Fruit fly (Drosophila melanogaster) S2 (cell line): Measurements from ENCODE around the gene CG46464.

Experiments used
- CG8478 ChIP-seq: fragments of >200 bp; optimal IDR thresholded peaks from 2 replicates; lab custom pipeline; 2018
- CTCF ChIP-seq, 2 experiments: fragments of >200 bp; optimal IDR thresholded peaks; 2 replicates each; lab custom pipeline; 2018

Gene CG46464

dm6 chrX:17443880-17444279 is at the start of gene CG46464, which contains the start of gene CG12994:
CG46464 (minus strand) TSS chrX:17443994.
CG12994 (minus strand) TSS chrX:17443994.
- TF ChIP-seq CG8478 (no peak), CTCF (optimal IDR thresholded peaks at IDR 0.05; lab: Kevin White, UChicago) (no peak)

DNA sequence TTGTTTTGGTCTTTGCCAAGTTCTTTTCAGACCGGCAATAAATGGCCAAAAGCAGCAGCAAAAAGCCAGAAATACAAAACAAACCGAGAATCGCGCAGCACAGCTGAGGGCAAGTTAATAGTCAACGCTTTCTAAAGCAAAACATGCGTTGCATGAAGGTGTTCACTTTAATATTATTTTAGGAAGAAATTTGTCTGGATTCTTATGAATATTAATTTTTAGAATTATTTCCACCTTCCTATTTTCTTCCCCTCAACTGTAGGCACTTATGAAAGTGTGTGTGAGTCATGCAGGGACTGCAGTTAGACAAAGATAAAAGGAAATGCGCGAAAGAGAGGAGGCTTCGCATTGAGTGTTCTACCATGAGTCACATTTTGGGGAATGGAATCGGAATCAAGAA is 47.4 kb upstream of the CG46464 start:
- TF ChIP-seq CTCF (optimal IDR thresholded peaks at IDR 0.05; lab: Kevin White, UChicago) (no peak), CG8478 (no peak)

DNA sequence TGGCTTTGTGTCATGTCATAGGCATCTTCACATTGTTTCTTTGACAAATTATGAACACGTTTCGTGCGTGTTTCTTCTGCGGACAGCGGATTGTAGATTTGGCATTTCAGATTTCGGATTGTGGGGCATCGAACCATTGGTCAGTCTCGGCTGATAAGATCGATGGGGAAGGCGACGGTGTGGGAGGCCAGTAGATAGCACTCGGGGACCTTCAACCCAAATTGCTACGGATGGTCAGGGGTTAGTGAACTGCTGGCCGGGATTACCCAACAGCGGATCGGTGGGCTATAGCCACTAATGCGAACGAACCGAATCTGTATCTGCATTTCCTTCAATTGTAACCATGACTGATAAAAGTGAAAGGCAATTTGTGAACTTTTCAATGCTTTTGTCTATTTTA is 46.7 kb upstream of the CG46464 start:
- no peak for TF ChIP-seq CTCF (optimal IDR thresholded peaks at IDR 0.05; lab: Kevin White, UChicago)
- no peak for TF ChIP-seq CG8478

- TF ChIP-seq CTCF (optimal IDR thresholded peaks at IDR 0.05; lab: Kevin White, UChicago) = no peak
- no peak for TF ChIP-seq CG8478
Observed at dm6 chrX:17489853-17490252, 46.1 kb upstream of the CG46464 start.

dm6 chrX:17488422-17488821 is 44.6 kb upstream of the CG46464 start:
- no peak for TF ChIP-seq CTCF (optimal IDR thresholded peaks at IDR 0.05; lab: Kevin White, UChicago)

dm6 chrX:17485293-17486056 is 41.7 kb upstream of the CG46464 start:
- TF ChIP-seq CTCF (optimal IDR thresholded peaks at IDR 0.05; lab: Kevin White, UChicago) (no peak), CG8478 (no peak)

- TF ChIP-seq CTCF (optimal IDR thresholded peaks at IDR 0.05; lab: Kevin White, UChicago) = no peak
Observed at dm6 chrX:17484152-17484807, 40.5 kb upstream of the CG46464 start.

- TF ChIP-seq CG8478 (no peak), CTCF (optimal IDR thresholded peaks at IDR 0.05; lab: Kevin White, UChicago) (no peak)
Observed at dm6 chrX:17482808-17483207, 39.0 kb upstream of the CG46464 start.

DNA sequence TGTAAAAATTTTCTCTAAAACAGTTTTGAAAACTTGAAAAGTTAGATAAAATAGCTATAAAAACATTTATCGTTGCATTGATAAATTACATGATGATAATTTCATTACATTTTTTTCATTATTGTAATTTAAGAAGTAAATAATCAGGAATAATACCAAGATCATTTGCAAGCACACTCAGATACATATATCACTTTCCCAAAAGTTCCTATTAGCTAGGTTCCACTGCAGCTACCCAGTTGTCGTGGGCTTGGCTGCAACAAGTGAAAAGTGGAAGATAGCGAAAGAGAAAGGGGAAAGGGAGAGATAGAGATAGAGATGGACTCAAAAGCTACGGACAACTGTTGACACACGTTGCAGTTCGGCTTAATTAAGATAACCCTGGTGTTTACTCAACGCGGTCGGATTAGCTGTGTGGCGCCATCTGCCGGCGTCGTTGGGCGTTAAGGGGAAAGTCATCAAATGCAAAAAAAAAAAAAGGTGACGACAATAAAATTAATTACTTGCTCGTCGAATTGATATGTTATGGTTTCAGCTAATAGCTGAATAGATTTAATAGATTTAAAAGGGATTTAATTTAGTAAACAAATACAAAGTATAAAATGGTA is 38.0 kb upstream of the CG46464 start:
- TF ChIP-seq CTCF (optimal IDR thresholded peaks at IDR 0.05; lab: Kevin White, UChicago) (peak; percentile 72 to 73), CG8478 (no peak)

dm6 chrX:17478383-17478782 is 34.6 kb upstream of the CG46464 start:
- TF ChIP-seq CTCF (optimal IDR thresholded peaks at IDR 0.05; lab: Kevin White, UChicago) = no peak
- TF ChIP-seq CG8478 = no peak

dm6 chrX:17476999-17477398 is 33.2 kb upstream of the CG46464 start:
- no peak for TF ChIP-seq CG8478
- no peak for TF ChIP-seq CTCF (optimal IDR thresholded peaks at IDR 0.05; lab: Kevin White, UChicago)

- TF ChIP-seq CTCF (optimal IDR thresholded peaks at IDR 0.05; lab: Kevin White, UChicago) (no peak), CG8478 (no peak)
Observed at dm6 chrX:17473879-17474278, 30.1 kb upstream of the CG46464 start.

- TF ChIP-seq CG8478 (no peak), CTCF (optimal IDR thresholded peaks at IDR 0.05; lab: Kevin White, UChicago) (no peak)
Observed at dm6 chrX:17472930-17473668, 29.3 kb upstream of the CG46464 start.

DNA sequence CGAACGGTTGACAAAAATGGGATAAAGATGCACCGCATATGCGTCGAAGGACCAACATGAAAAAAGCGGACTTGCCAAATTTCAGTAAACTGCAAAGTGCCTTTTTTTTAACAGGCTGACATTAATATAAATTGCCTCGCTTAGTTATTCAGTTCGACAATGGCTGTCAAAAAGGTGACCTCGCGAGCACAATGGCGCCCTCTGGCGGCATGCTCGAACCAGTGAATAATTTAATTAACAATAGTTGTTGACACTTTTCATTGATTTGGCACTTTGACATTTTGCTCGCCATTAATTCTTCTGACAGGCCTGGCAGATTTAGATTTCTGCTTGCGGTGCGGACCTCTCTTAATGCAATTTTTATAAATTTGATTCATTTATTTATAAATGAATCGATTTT is 28.7 kb upstream of the CG46464 start:
- peak; percentile 61 to 75 for TF ChIP-seq CTCF (optimal IDR thresholded peaks at IDR 0.05; lab: Kevin White, UChicago)
- TF ChIP-seq CG8478 = no peak

dm6 chrX:17471584-17471983 is 27.8 kb upstream of the CG46464 start:
- no peak for TF ChIP-seq CG8478
- no peak for TF ChIP-seq CTCF (optimal IDR thresholded peaks at IDR 0.05; lab: Kevin White, UChicago)
